Worm (Caenorhabditis elegans): ENCODE results near the gene F42D1.4.

DNA sequence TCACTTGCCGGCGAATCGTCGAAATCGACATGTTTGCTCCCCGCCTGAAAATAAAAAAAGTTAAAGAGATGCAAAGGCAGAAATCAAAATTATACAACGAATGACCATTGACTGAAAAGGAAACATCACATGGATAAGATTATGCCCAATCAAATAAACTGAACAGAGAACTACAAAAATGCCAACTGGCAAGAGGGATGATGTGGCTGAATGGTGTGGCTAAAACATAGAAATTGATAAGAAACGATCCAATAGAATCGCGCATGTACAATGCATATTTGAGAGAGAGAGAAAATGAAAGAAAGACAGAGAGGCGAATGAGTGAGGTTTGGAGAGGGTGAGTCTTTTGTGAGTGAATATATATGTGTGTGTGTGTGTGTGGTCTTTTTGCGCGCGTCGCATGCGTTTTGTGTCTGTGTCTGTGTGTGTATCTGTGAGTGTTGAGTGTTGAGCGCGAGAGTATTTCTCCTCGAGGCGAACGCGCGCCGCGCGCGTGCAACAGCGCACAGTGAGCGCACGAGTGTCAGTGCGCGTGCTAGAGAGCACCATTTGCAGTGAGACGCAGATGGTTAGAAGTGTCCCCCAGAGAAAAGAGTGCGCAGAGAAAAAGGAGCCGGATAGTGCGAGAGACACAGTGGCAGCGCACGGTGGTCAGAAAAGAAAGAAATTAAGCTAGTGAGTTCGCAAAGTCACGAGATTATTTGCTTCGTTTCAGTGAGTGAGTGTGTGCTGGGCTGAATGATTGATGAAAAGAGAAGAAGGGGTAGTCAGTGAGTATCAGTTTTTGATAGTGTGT is 11.6 kb downstream of the F42D1.4 start, which contains the start of gene epn-1:
- peak; percentile 82 for TF ChIP-seq unc-130 (tag; optimal IDR thresholded peaks at IDR 0.05)
- no peak for TF ChIP-seq ces-1 (GFP tag; optimal IDR thresholded peaks at IDR 0.05)
- TF ChIP-seq lin-35 (GFP tag; optimal IDR thresholded peaks at IDR 0.05), result peak; percentile 72 to 88
- peak; percentile 32 for TF ChIP-seq nhr-28 (tag; optimal IDR thresholded peaks at IDR 0.05)
- TF ChIP-seq nhr-47 (tag; optimal IDR thresholded peaks at IDR 0.05), result peak; percentile 99
- TF ChIP-seq lin-13 (GFP tag; optimal IDR thresholded peaks at IDR 0.05), result peak; percentile 93
- peak; percentile 99 for TF ChIP-seq swsn-7 (tag; optimal IDR thresholded peaks at IDR 0.05)
- TF ChIP-seq ceh-90 (tag; optimal IDR thresholded peaks at IDR 0.05), result peak; percentile 27
- TF ChIP-seq ztf-11 (tag; optimal IDR thresholded peaks at IDR 0.05), result peak in 1 of 2 experiments; percentile 91
- TF ChIP-seq xbp-1 (tag; optimal IDR thresholded peaks at IDR 0.05), result peak; percentile 94
- peak; percentile 90 for TF ChIP-seq C16A3.4 (tag; optimal IDR thresholded peaks at IDR 0.05)
- TF ChIP-seq nhr-85 (tag), result peak; percentile 99
- peak; percentile 69 for TF ChIP-seq C04F5.9 (tag; optimal IDR thresholded peaks at IDR 0.05)
